Worm (Caenorhabditis elegans) whole organism, L4/young adult: ENCODE data around the gene pfk-1.1.

Experiments
- dao-5 ChIP-seq: sonication (generic microtip); optimal IDR thresholded peaks from 2 replicates; lab custom pipeline; 2016; ENCODE audit warnings: missing genotype, missing genetic modification characterization, moderate library complexity, missing compliant biosample characterization
- him-1 ChIP-seq: sonication (generic microtip); optimal IDR thresholded peaks from 2 replicates; lab custom pipeline; 2016; ENCODE audit warnings: missing genotype, missing genetic modification reagents, missing genetic modification characterization, missing compliant biosample characterization

ce11 chrX:2928089-2928488 lies 12.6 kb upstream of the pfk-1.1 start:
- no peak for TF ChIP-seq him-1 (tag; lab: Kevin White, UChicago)
- no peak for TF ChIP-seq dao-5 (tag; lab: Kevin White, UChicago)
